Worm (Caenorhabditis elegans): ENCODE results near the gene panl-3.

DNA sequence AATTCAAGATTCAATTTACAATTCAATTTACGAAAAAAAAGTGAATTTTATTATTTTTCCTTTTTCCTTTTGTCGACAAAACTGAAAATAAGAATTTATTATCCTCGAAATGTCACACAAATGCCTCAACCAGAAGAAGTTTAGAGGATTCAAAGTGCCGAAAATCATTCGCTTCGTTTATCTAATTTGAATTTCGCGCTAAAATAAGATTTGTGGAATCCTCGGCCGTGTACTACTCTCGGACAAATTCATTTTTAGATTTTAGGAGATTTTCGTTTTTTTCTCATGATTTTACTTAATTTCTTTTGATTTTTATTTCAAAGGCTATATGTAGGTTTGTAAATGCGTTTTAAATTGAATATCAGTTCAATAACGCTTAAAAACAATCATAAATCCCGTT lies 29.7 kb downstream of the panl-3 start:
- TF ChIP-seq elt-4 (tag; optimal IDR thresholded peaks at IDR 0.05), result no peak
- no peak for TF ChIP-seq nfya-1 (tag; optimal IDR thresholded peaks at IDR 0.05)
- TF ChIP-seq ceh-34 (tag; optimal IDR thresholded peaks at IDR 0.05), result no peak
- no peak for TF ChIP-seq hlh-30 (tag; optimal IDR thresholded peaks at IDR 0.05; ENCODE audit: insufficient read depth)
- TF ChIP-seq C38D4.7 (GFP tag; optimal IDR thresholded peaks at IDR 0.05), result no peak
- no peak for TF ChIP-seq ceh-22 (tag; optimal IDR thresholded peaks at IDR 0.05)
- TF ChIP-seq ama-1 (optimal IDR thresholded peaks at IDR 0.05), result no peak
- no peak for TF ChIP-seq ceh-24 (tag; optimal IDR thresholded peaks at IDR 0.05)
- no peak for TF ChIP-seq dmd-4 (tag; optimal IDR thresholded peaks at IDR 0.05; ENCODE audit: borderline replicate concordance)

Data from whole organism, late embryonic.